Fruit fly (Drosophila melanogaster) S2 (cell line): ENCODE data around the gene Acsx1L.

Source experiments
- CG8478 ChIP-seq: fragments of >200 bp; optimal IDR thresholded peaks from 2 replicates; lab custom pipeline; 2018
- CTCF ChIP-seq, 2 experiments: fragments of >200 bp; optimal IDR thresholded peaks; 2 replicates each; lab custom pipeline; 2018

Acsx1L gene

dm6 chr3R:19792697-19793096 lies 19.7 kb upstream of the Acsx1L start:
- TF ChIP-seq CG8478 (lab: Kevin White, UChicago) (no peak), CTCF (optimal IDR thresholded peaks at IDR 0.05; lab: Kevin White, UChicago) (no peak)

- TF ChIP-seq CTCF (optimal IDR thresholded peaks at IDR 0.05; lab: Kevin White, UChicago) (no peak), CG8478 (lab: Kevin White, UChicago) (no peak)
Measured at dm6 chr3R:19790805-19791572, 18.0 kb upstream of the Acsx1L start.

- TF ChIP-seq CTCF (optimal IDR thresholded peaks at IDR 0.05; lab: Kevin White, UChicago): no peak
- TF ChIP-seq CG8478 (lab: Kevin White, UChicago): no peak
Measured at dm6 chr3R:19789942-19790774, 17.1 kb upstream of the Acsx1L start.

dm6 chr3R:19788770-19789169 lies 15.7 kb upstream of the Acsx1L start:
- no peak for TF ChIP-seq CG8478 (lab: Kevin White, UChicago)
- TF ChIP-seq CTCF (optimal IDR thresholded peaks at IDR 0.05; lab: Kevin White, UChicago): no peak

- no peak for TF ChIP-seq CG8478 (lab: Kevin White, UChicago)
- no peak for TF ChIP-seq CTCF (optimal IDR thresholded peaks at IDR 0.05; lab: Kevin White, UChicago)
Measured at dm6 chr3R:19785451-19785850, 12.4 kb upstream of the Acsx1L start.

dm6 chr3R:19783290-19783689 lies 10.3 kb upstream of the Acsx1L start, which contains the start of gene Acsx4:
Gene Acsx4 (plus strand): TSS chr3R:19783522.
- TF ChIP-seq CG8478 (lab: Kevin White, UChicago): no peak
- TF ChIP-seq CTCF (optimal IDR thresholded peaks at IDR 0.05; lab: Kevin White, UChicago): no peak

dm6 chr3R:19780946-19781345 lies 7.9 kb upstream of the Acsx1L start, which contains the start of gene Acsx3:
Gene Acsx3 (plus strand): TSS chr3R:19781246.
- no peak for TF ChIP-seq CG8478 (lab: Kevin White, UChicago)
- TF ChIP-seq CTCF (optimal IDR thresholded peaks at IDR 0.05; lab: Kevin White, UChicago): no peak

- TF ChIP-seq CG8478 (lab: Kevin White, UChicago) (no peak), CTCF (optimal IDR thresholded peaks at IDR 0.05; lab: Kevin White, UChicago) (peak; percentile 60 to 84)
Measured at dm6 chr3R:19778065-19778800, 5.2 kb upstream of the Acsx1L start, which contains the start of gene Acsx2. Gene Acsx2 (plus strand): TSS chr3R:19778750.

- TF ChIP-seq CTCF (optimal IDR thresholded peaks at IDR 0.05; lab: Kevin White, UChicago) (no peak), CG8478 (lab: Kevin White, UChicago) (no peak)
Measured at dm6 chr3R:19777180-19777579, 4.2 kb upstream of the Acsx1L start, which contains the start of gene Acsx1R. Gene Acsx1R (minus strand): TSS chr3R:19777280.

dm6 chr3R:19774149-19774548 lies 1.1 kb upstream of the Acsx1L start:
- TF ChIP-seq CTCF (optimal IDR thresholded peaks at IDR 0.05; lab: Kevin White, UChicago) (peak; percentile 60 to 67), CG8478 (lab: Kevin White, UChicago) (no peak)

dm6 chr3R:19742893-19743292 lies 30.1 kb downstream of the Acsx1L start:
- TF ChIP-seq CG8478 (lab: Kevin White, UChicago) (no peak), CTCF (optimal IDR thresholded peaks at IDR 0.05; lab: Kevin White, UChicago) (no peak)

dm6 chr3R:19730953-19731482 lies 42.0 kb downstream of the Acsx1L start:
- TF ChIP-seq CG8478 (lab: Kevin White, UChicago): no peak

dm6 chr3R:19730415-19730814 lies 42.6 kb downstream of the Acsx1L start, which contains the start of gene GluClalpha:
Gene GluClalpha (plus strand): TSS chr3R:19730715.
- TF ChIP-seq CG8478 (lab: Kevin White, UChicago) (no peak), CTCF (optimal IDR thresholded peaks at IDR 0.05; lab: Kevin White, UChicago) (no peak)

- no peak for TF ChIP-seq CG8478 (lab: Kevin White, UChicago)
- no peak for TF ChIP-seq CTCF (optimal IDR thresholded peaks at IDR 0.05; lab: Kevin White, UChicago)
Measured at dm6 chr3R:19727806-19728205, 45.2 kb downstream of the Acsx1L start.
